Worm (Caenorhabditis elegans): ENCODE results near the gene C39B5.6.

- TF ChIP-seq tra-4 (tag; optimal IDR thresholded peaks at IDR 0.05) (no peak), ama-1 (optimal IDR thresholded peaks at IDR 0.05) (no peak), flt-1 (GFP tag; IDR thresholded peaks at IDR 0.05) (no peak), hnd-1 (tag; optimal IDR thresholded peaks at IDR 0.05) (no peak), ceh-13 (GFP tag; optimal IDR thresholded peaks at IDR 0.05) (no peak), hmg-4 (GFP tag; optimal IDR thresholded peaks at IDR 0.05) (no peak), sea-1 (GFP tag; conservative IDR thresholded peaks at IDR 0.05) (no peak), tbx-37 (GFP tag; conservative IDR thresholded peaks at IDR 0.05) (no peak), F13C5.2 (tag; optimal IDR thresholded peaks at IDR 0.05) (no peak), ceh-36 (tag; optimal IDR thresholded peaks at IDR 0.05) (no peak), ets-7 (tag; optimal IDR thresholded peaks at IDR 0.05) (no peak), tbx-11 (GFP tag; IDR thresholded peaks at IDR 0.05) (no peak), aly-1 (tag; optimal IDR thresholded peaks at IDR 0.05) (no peak), scrt-1 (GFP tag; IDR thresholded peaks at IDR 0.05) (no peak)
Measured at ce11 chrIII:2233399-2233798, 35.6 kb downstream of the C39B5.6 start.

Measured in whole organism, early embryonic.